Worm (Caenorhabditis elegans) whole organism, early embryonic: ENCODE data around the gene nape-2.

Source experiments
- B0310.2 ChIP-seq: sonication (generic microtip); optimal IDR thresholded peaks from 2 replicates; lab custom pipeline; 2016; ENCODE audit warnings: mild to moderate bottlenecking, missing genetic modification characterization, missing compliant biosample characterization
- F13C5.2 ChIP-seq: sonication (generic microtip); optimal IDR thresholded peaks from 2 replicates; lab custom pipeline; 2017; ENCODE audit warnings: mild to moderate bottlenecking, missing genetic modification characterization, inconsistent platforms, missing compliant biosample characterization
- aly-1 ChIP-seq: sonication (generic microtip); optimal IDR thresholded peaks from 2 replicates; lab custom pipeline; 2016; ENCODE audit warnings: missing genetic modification characterization, missing compliant biosample characterization
- ama-1 ChIP-seq: fragments of 150-350 bp; optimal IDR thresholded peaks from 2 replicates; lab custom pipeline; 2014
- ceh-13 ChIP-seq: fragments of 200-800 bp; sonication (Bioruptor generic); optimal IDR thresholded peaks from 2 replicates; lab custom pipeline; 2018; ENCODE audit warnings: mild to moderate bottlenecking, missing genetic modification characterization, missing compliant biosample characterization
- ceh-36 ChIP-seq: sonication (generic microtip); optimal IDR thresholded peaks from 2 replicates; lab custom pipeline; 2016; ENCODE audit warnings: missing genetic modification characterization, inconsistent platforms, missing compliant biosample characterization
- ets-7 ChIP-seq: sonication (generic microtip); optimal IDR thresholded peaks from 2 replicates; lab custom pipeline; 2016; ENCODE audit warnings: missing genotype, missing genetic modification characterization, missing compliant biosample characterization
- flt-1 ChIP-seq: fragments of 200-800 bp; sonication (Bioruptor generic); IDR thresholded peaks from 2 replicates; pipeline ENCODE4 v1.3.6; 2022; ENCODE audit warnings: missing genetic modification characterization, missing compliant biosample characterization
- hmbx-1 ChIP-seq: sonication (generic microtip); optimal IDR thresholded peaks from 2 replicates; lab custom pipeline; 2016; ENCODE audit warnings: mild to moderate bottlenecking, missing genetic modification characterization, missing compliant biosample characterization
- hmg-4 ChIP-seq: fragments of 200-800 bp; sonication (Bioruptor generic); optimal IDR thresholded peaks from 2 replicates; lab custom pipeline; 2018; ENCODE audit warnings: mild to moderate bottlenecking, missing genetic modification characterization, missing compliant biosample characterization
- hnd-1 ChIP-seq: sonication (generic microtip); optimal IDR thresholded peaks from 2 replicates; lab custom pipeline; 2016; ENCODE audit warnings: missing genetic modification characterization, missing compliant biosample characterization
- pes-1 ChIP-seq: fragments of 200-800 bp; sonication (Bioruptor generic); IDR thresholded peaks from 2 replicates; pipeline ENCODE4 v1.3.6; 2022; ENCODE audit warnings: missing genetic modification reagents, missing genetic modification characterization, missing compliant biosample characterization
- scrt-1 ChIP-seq: fragments of 200-800 bp; sonication (Bioruptor generic); IDR thresholded peaks from 2 replicates; pipeline ENCODE4 v1.3.6; 2022; ENCODE audit warnings: missing genetic modification characterization, missing compliant biosample characterization
- sea-1 ChIP-seq: fragments of 200-800 bp; sonication (Bioruptor generic); conservative IDR thresholded peaks from 2 replicates; pipeline ENCODE4 v1.3.6; 2022; ENCODE audit warnings: missing genetic modification characterization, missing compliant biosample characterization
- tbx-11 ChIP-seq: fragments of 200-800 bp; sonication (Bioruptor generic); IDR thresholded peaks from 2 replicates; pipeline ENCODE4 v1.3.6; 2022; ENCODE audit warnings: missing genetic modification characterization, missing compliant biosample characterization
- tbx-37 ChIP-seq: fragments of 200-800 bp; sonication (Bioruptor generic); conservative IDR thresholded peaks from 2 replicates; pipeline ENCODE4 v1.3.6; 2022; ENCODE audit warnings: missing genetic modification reagents, missing genetic modification characterization, missing compliant biosample characterization
- tra-4 ChIP-seq: sonication (generic microtip); optimal IDR thresholded peaks from 2 replicates; lab custom pipeline; 2017; ENCODE audit warnings: missing genetic modification characterization, missing compliant biosample characterization

nape-2 gene

ce11 chrIV:3698201-3698600 lies 40.5 kb downstream of the nape-2 start, which contains the start of gene Y37E11AL.2:
Gene Y37E11AL.2 (plus strand): TSS chrIV:3698501.
- TF ChIP-seq scrt-1 (GFP tag; lab: Robert Waterston, UW) = no peak
- TF ChIP-seq hnd-1 (tag; lab: Kevin White, UChicago) = no peak
- no peak for TF ChIP-seq flt-1 (GFP tag; lab: Robert Waterston, UW)
- TF ChIP-seq tra-4 = no peak
- TF ChIP-seq ama-1 (lab: Kevin White, UChicago) = no peak
- TF ChIP-seq sea-1 = no peak
- TF ChIP-seq ets-7 (tag; lab: Kevin White, UChicago) = no peak
- no peak for TF ChIP-seq pes-1 (GFP tag; lab: Robert Waterston, UW)
- TF ChIP-seq B0310.2 (tag; lab: Kevin White, UChicago) = no peak
- no peak for TF ChIP-seq tbx-37 (GFP tag; lab: Robert Waterston, UW)
- TF ChIP-seq ceh-36 (tag; lab: Kevin White, UChicago) = no peak
- TF ChIP-seq hmbx-1 (tag; lab: Kevin White, UChicago) = no peak
- TF ChIP-seq tbx-11 (GFP tag; lab: Robert Waterston, UW) = no peak
- no peak for TF ChIP-seq aly-1 (tag; lab: Kevin White, UChicago)
- no peak for TF ChIP-seq ceh-13 (GFP tag; lab: Kevin White, UChicago)
- no peak for TF ChIP-seq F13C5.2 (tag; lab: Kevin White, UChicago)
- no peak for TF ChIP-seq hmg-4 (GFP tag; lab: Kevin White, UChicago)

ce11 chrIV:3694638-3695037 lies 44.1 kb downstream of the nape-2 start, which contains the start of the genes taf-6.2 and Y37E11AL.3:
Gene taf-6.2 (minus strand): TSS chrIV:3694733.
Gene Y37E11AL.3 (plus strand): TSS chrIV:3694935.
- TF ChIP-seq aly-1 (tag; lab: Kevin White, UChicago) = no peak
- no peak for TF ChIP-seq hnd-1 (tag; lab: Kevin White, UChicago)
- no peak for TF ChIP-seq flt-1 (GFP tag; lab: Robert Waterston, UW)
- TF ChIP-seq ceh-36 (tag; lab: Kevin White, UChicago) = no peak
- no peak for TF ChIP-seq sea-1
- no peak for TF ChIP-seq tra-4
- no peak for TF ChIP-seq hmbx-1 (tag; lab: Kevin White, UChicago)
- TF ChIP-seq ama-1 (lab: Kevin White, UChicago) = no peak
- no peak for TF ChIP-seq ceh-13 (GFP tag; lab: Kevin White, UChicago)
- no peak for TF ChIP-seq tbx-11 (GFP tag; lab: Robert Waterston, UW)
- TF ChIP-seq pes-1 (GFP tag; lab: Robert Waterston, UW) = no peak

- TF ChIP-seq hnd-1 (tag; lab: Kevin White, UChicago) (no peak), aly-1 (tag; lab: Kevin White, UChicago) (no peak), tbx-37 (GFP tag; lab: Robert Waterston, UW) (no peak), B0310.2 (tag; lab: Kevin White, UChicago) (no peak), ama-1 (lab: Kevin White, UChicago) (no peak), ceh-36 (tag; lab: Kevin White, UChicago) (no peak), tbx-11 (GFP tag; lab: Robert Waterston, UW) (no peak), ceh-13 (GFP tag; lab: Kevin White, UChicago) (no peak)
Observed at ce11 chrIV:3688050-3688449, 50.7 kb downstream of the nape-2 start.

- TF ChIP-seq hnd-1 (tag; lab: Kevin White, UChicago) (no peak), ceh-36 (tag; lab: Kevin White, UChicago) (no peak), scrt-1 (GFP tag; lab: Robert Waterston, UW) (no peak), F13C5.2 (tag; lab: Kevin White, UChicago) (no peak), ceh-13 (GFP tag; lab: Kevin White, UChicago) (no peak), tra-4 (no peak), pes-1 (GFP tag; lab: Robert Waterston, UW) (no peak), tbx-37 (GFP tag; lab: Robert Waterston, UW) (no peak), ama-1 (lab: Kevin White, UChicago) (no peak), B0310.2 (tag; lab: Kevin White, UChicago) (no peak), ets-7 (tag; lab: Kevin White, UChicago) (no peak), hmg-4 (GFP tag; lab: Kevin White, UChicago) (no peak), aly-1 (tag; lab: Kevin White, UChicago) (no peak), hmbx-1 (tag; lab: Kevin White, UChicago) (no peak), tbx-11 (GFP tag; lab: Robert Waterston, UW) (no peak)
Observed at ce11 chrIV:3686765-3687164, 52.0 kb downstream of the nape-2 start, which contains the start of gene map-1. Gene map-1 (minus strand): TSS chrIV:3686865.

- TF ChIP-seq ceh-36 (tag; lab: Kevin White, UChicago) (no peak), F13C5.2 (tag; lab: Kevin White, UChicago) (no peak), B0310.2 (tag; lab: Kevin White, UChicago) (no peak), tbx-11 (GFP tag; lab: Robert Waterston, UW) (0 out of 2 replicates have a peak, but pooled peaks have one; percentile 38), aly-1 (tag; lab: Kevin White, UChicago) (peak; percentile 73), hmg-4 (GFP tag; lab: Kevin White, UChicago) (peak; percentile 21), ceh-13 (GFP tag; lab: Kevin White, UChicago) (no peak), sea-1 (no peak), flt-1 (GFP tag; lab: Robert Waterston, UW) (no peak)
Observed at ce11 chrIV:3686260-3686659, 52.5 kb downstream of the nape-2 start.
